Worm (Caenorhabditis elegans): ENCODE data around the gene Y47D3A.21.

- TF ChIP-seq nhr-11 (tag; optimal IDR thresholded peaks at IDR 0.05) (no peak), zag-1 (tag; optimal IDR thresholded peaks at IDR 0.05) (no peak), sea-2 (GFP tag; optimal IDR thresholded peaks at IDR 0.05) (no peak), mdl-1 (tag; optimal IDR thresholded peaks at IDR 0.05) (no peak), nhr-23 (tag; optimal IDR thresholded peaks at IDR 0.05) (no peak), daf-12 (tag; optimal IDR thresholded peaks at IDR 0.05) (no peak), ama-1 (optimal IDR thresholded peaks at IDR 0.05) (no peak), eor-1 (tag; optimal IDR thresholded peaks at IDR 0.05) (no peak), nhr-237 (tag; optimal IDR thresholded peaks at IDR 0.05) (no peak), pqm-1 (tag; optimal IDR thresholded peaks at IDR 0.05) (no peak), mml-1 (tag; optimal IDR thresholded peaks at IDR 0.05) (no peak), egl-27 (tag; optimal IDR thresholded peaks at IDR 0.05) (no peak)
These were observed 8.6 kb upstream of the Y47D3A.21 start for ce11 chrIII:11287340-11287739.

Data from whole organism, L3 larva.